Worm (Caenorhabditis elegans) whole organism, L3 larva: ENCODE measurements around the gene math-10.

Source experiments
- ceh-16 ChIP-seq: sonication (generic microtip); optimal IDR thresholded peaks from 2 replicates; lab custom pipeline; 2017; ENCODE audit warnings: missing biosample characterization, missing genetic modification characterization
- ceh-28 ChIP-seq: fragments of 150-350 bp; optimal IDR thresholded peaks from 2 replicates; lab custom pipeline; 2014; ENCODE audit warnings: missing biosample characterization, missing genetic modification reagents, missing genetic modification characterization
- ceh-82 ChIP-seq: fragments of 150-350 bp; optimal IDR thresholded peaks from 2 replicates; lab custom pipeline; 2014; ENCODE audit warnings: missing biosample characterization, missing genetic modification characterization
- daf-12 ChIP-seq: fragments of 150-350 bp; optimal IDR thresholded peaks from 2 replicates; lab custom pipeline; 2014; ENCODE audit warnings: missing biosample characterization, missing genetic modification reagents, missing genetic modification characterization
- egl-27 ChIP-seq: sonication (generic microtip); optimal IDR thresholded peaks from 4 replicates; lab custom pipeline; 2017; ENCODE audit warnings: missing biosample characterization, missing genetic modification reagents, missing genetic modification characterization
- elt-3 ChIP-seq, 3 experiments: fragments of 150-350 bp in 1 of 3; sonication (generic microtip) in 2 of 3; optimal IDR thresholded peaks; 2 replicates in 2 of 3; 4 replicates in 1 of 3; lab custom pipeline; 2014 to 2017; ENCODE audit warnings: missing biosample characterization in 3 of 3, missing genetic modification characterization in 3 of 3
- eor-1 ChIP-seq, 2 experiments: fragments of 150-350 bp; optimal IDR thresholded peaks; 2 replicates each; lab custom pipeline; 2014 to 2018; ENCODE audit warnings: missing biosample characterization in 2 of 2, missing genetic modification characterization in 2 of 2
- fkh-10 ChIP-seq: sonication (generic microtip); optimal IDR thresholded peaks from 2 replicates; lab custom pipeline; 2017; ENCODE audit warnings: missing biosample characterization, missing genetic modification reagents, missing genetic modification characterization
- fos-1 ChIP-seq: fragments of 150-350 bp; optimal IDR thresholded peaks from 2 replicates; lab custom pipeline; 2014; ENCODE audit warnings: missing biosample characterization, missing genetic modification characterization
- lin-39 ChIP-seq: fragments of 150-350 bp; optimal IDR thresholded peaks from 2 replicates; lab custom pipeline; 2018; ENCODE audit warnings: missing biosample characterization, missing genetic modification reagents, missing genetic modification characterization
- lsy-12 ChIP-seq: sonication (generic microtip); optimal IDR thresholded peaks from 2 replicates; lab custom pipeline; 2016; ENCODE audit warnings: mild to moderate bottlenecking, missing genetic modification characterization, missing compliant biosample characterization
- nhr-11 ChIP-seq: fragments of 150-350 bp; optimal IDR thresholded peaks from 2 replicates; lab custom pipeline; 2014; ENCODE audit warnings: missing biosample characterization, missing genetic modification characterization
- nhr-25 ChIP-seq: sonication (generic microtip); optimal IDR thresholded peaks from 2 replicates; lab custom pipeline; 2017; ENCODE audit warnings: missing biosample characterization, missing genetic modification characterization
- nhr-43 ChIP-seq: sonication (generic microtip); optimal IDR thresholded peaks from 2 replicates; lab custom pipeline; 2016; ENCODE audit warnings: mild to moderate bottlenecking, missing genetic modification characterization, missing compliant biosample characterization; ENCODE audit not compliant: poor library complexity, severe bottlenecking
- nhr-67 ChIP-seq: fragments of 150-350 bp; optimal IDR thresholded peaks from 2 replicates; lab custom pipeline; 2014; ENCODE audit warnings: missing biosample characterization, missing genetic modification characterization
- nhr-76 ChIP-seq: fragments of 150-350 bp; sonication (generic microtip); optimal IDR thresholded peaks from 5 replicates; lab custom pipeline; 2014; ENCODE audit warnings: missing biosample characterization, missing genetic modification characterization
- sea-2 ChIP-seq: fragments of 150-350 bp; sonication (generic microtip); optimal IDR thresholded peaks from 4 replicates; lab custom pipeline; 2014; ENCODE audit warnings: missing biosample characterization, missing genetic modification reagents, missing genetic modification characterization
- skn-1 ChIP-seq: fragments of 150-350 bp; optimal IDR thresholded peaks from 2 replicates; lab custom pipeline; 2014; ENCODE audit warnings: missing biosample characterization, missing genetic modification characterization
- snpc-4 ChIP-seq: fragments of 150-350 bp; optimal IDR thresholded peaks from 2 replicates; lab custom pipeline; 2014; ENCODE audit warnings: missing biosample characterization, missing genetic modification characterization
- unc-62 ChIP-seq: fragments of 150-350 bp; sonication (generic microtip); optimal IDR thresholded peaks from 4 replicates; lab custom pipeline; 2014; ENCODE audit warnings: missing biosample characterization, missing genetic modification reagents, missing genetic modification characterization
- ztf-4 ChIP-seq: fragments of 150-350 bp; optimal IDR thresholded peaks from 2 replicates; lab custom pipeline; 2014; ENCODE audit warnings: missing biosample characterization, missing genetic modification characterization

The math-10 gene

DNA sequence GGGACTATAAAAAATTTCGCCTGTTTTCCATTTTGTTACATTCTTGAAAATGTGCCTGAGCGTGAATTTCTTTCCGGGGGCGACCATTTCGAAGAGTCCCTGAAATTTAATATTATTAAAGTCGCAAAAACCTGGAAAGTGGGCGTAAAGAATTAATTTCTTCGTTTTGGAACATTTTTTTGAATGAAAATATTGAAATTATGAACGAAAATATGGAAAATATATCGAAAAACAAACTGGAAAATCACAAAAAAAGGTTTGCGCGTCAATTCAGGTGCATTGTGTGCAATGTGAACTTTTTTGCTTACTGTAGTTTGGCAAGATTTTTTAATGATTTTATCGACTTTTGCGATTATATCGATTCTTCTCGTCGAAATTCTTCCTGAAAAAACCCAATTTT, 49.7 kb downstream of the math-10 start, which contains the start of gene bath-7:
Gene bath-7 (minus strand): TSS at position 101 of the 400 bp plus-strand sequence.
- TF ChIP-seq ztf-4 (tag; lab: Kevin White, UChicago) (no peak), nhr-67 (tag; lab: Kevin White, UChicago) (no peak), lsy-12 (tag; lab: Kevin White, UChicago) (no peak), lin-39 (tag; lab: Kevin White, UChicago) (no peak), elt-3 (tag; optimal IDR thresholded peaks at IDR 0.05; lab: Kevin White, UChicago) (no peak), skn-1 (tag; lab: Kevin White, UChicago) (no peak), egl-27 (tag; lab: Kevin White, UChicago) (no peak), unc-62 (GFP tag; lab: Kevin White, UChicago) (no peak), ceh-82 (tag; lab: Kevin White, UChicago) (no peak), nhr-76 (tag; lab: Kevin White, UChicago) (no peak), nhr-25 (no peak), fkh-10 (GFP tag; lab: Kevin White, UChicago) (no peak), ceh-28 (tag; lab: Kevin White, UChicago) (no peak), snpc-4 (tag; lab: Kevin White, UChicago) (no peak), fos-1 (tag; lab: Kevin White, UChicago) (no peak), nhr-11 (no peak)
- TF ChIP-seq, all 47 proteins: peak for 0

DNA sequence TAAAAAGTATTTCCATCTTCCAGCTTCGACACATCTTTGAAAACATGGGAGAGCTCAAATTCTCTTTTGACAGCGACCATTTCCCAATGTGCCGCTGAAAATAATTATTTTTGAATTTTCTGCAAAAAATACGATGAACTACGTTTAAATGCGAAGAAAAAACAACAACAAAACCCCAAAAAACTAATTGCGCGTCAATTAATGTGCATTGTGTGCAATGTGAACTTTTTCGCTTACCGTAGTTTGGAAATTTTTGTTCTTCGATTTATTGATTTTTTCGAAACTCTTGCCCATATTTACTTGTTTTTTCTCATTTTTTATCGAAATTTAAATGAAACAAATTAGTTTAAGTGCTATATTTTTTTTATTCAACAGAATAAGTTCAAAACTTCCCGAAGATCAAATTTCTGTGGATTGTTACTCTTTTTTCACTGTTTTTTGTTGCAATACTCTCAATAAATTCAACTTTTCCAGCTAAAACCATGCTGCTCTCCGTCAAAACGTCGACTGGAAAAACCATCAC, 51.4 kb downstream of the math-10 start, which contains the start of the genes bath-2 and F52C6.4:
Gene bath-2 (minus strand): TSS at position 101 of the 523 bp plus-strand sequence.
Gene F52C6.4 (plus strand): TSS at position 473 of the 523 bp plus-strand sequence.
- no peak for TF ChIP-seq snpc-4 (tag; lab: Kevin White, UChicago)
- no peak for TF ChIP-seq ceh-16 (tag; lab: Kevin White, UChicago)
- TF ChIP-seq lsy-12 (tag; lab: Kevin White, UChicago) = no peak
- no peak for TF ChIP-seq daf-12 (tag; lab: Kevin White, UChicago)
- TF ChIP-seq fkh-10 (GFP tag; lab: Kevin White, UChicago) = no peak
- no peak for TF ChIP-seq nhr-43
- TF ChIP-seq skn-1 (tag; lab: Kevin White, UChicago) = no peak
- TF ChIP-seq nhr-11 = no peak
- TF ChIP-seq sea-2 = no peak
- no peak for TF ChIP-seq nhr-67 (tag; lab: Kevin White, UChicago)
- no peak for TF ChIP-seq nhr-25
- no peak for TF ChIP-seq eor-1 (tag; optimal IDR thresholded peaks at IDR 0.05; lab: Kevin White, UChicago)
- TF ChIP-seq ztf-4 (tag; lab: Kevin White, UChicago) = no peak
- TF ChIP-seq, all 47 proteins: peak for 0
